Worm (Caenorhabditis elegans): ENCODE data around the gene nfu-1.

Gene nfu-1

ce11 chrIV:10403193-10404058 lies 16.2 kb downstream of the nfu-1 start, which contains the start of gene gpa-7 (continued):
- no peak for TF ChIP-seq ceh-24 (tag; optimal IDR thresholded peaks at IDR 0.05)
- peak; percentile 83 for TF ChIP-seq tbx-2 (tag; optimal IDR thresholded peaks at IDR 0.05)
- TF ChIP-seq K09A11.1 (tag; optimal IDR thresholded peaks at IDR 0.05; ENCODE audit: insufficient read depth): no peak
- peak; percentile 26 for TF ChIP-seq pros-1 (tag; optimal IDR thresholded peaks at IDR 0.05)
- no peak for TF ChIP-seq nhr-232 (tag; optimal IDR thresholded peaks at IDR 0.05)
- TF ChIP-seq fax-1 (tag; optimal IDR thresholded peaks at IDR 0.05): peak; percentile 68
- TF ChIP-seq sox-2 (GFP tag; IDR thresholded peaks at IDR 0.05): no peak
- TF ChIP-seq ceh-2 (tag; optimal IDR thresholded peaks at IDR 0.05): no peak
- TF ChIP-seq ztf-16 (tag; optimal IDR thresholded peaks at IDR 0.05): no peak
- TF ChIP-seq C38D4.7 (GFP tag; optimal IDR thresholded peaks at IDR 0.05): no peak
- peak; percentile 39 for TF ChIP-seq sdc-2 (tag; optimal IDR thresholded peaks at IDR 0.05)
- TF ChIP-seq ahr-1 (tag; optimal IDR thresholded peaks at IDR 0.05): no peak
- TF ChIP-seq fkh-10 (GFP tag; optimal IDR thresholded peaks at IDR 0.05): peak; percentile 53
- no peak for TF ChIP-seq odd-2 (tag; optimal IDR thresholded peaks at IDR 0.05)
- peak; percentile 71 for TF ChIP-seq ref-2 (tag; optimal IDR thresholded peaks at IDR 0.05)
- TF ChIP-seq K02D7.2 (tag; optimal IDR thresholded peaks at IDR 0.05): no peak
- TF ChIP-seq mec-3 (tag; optimal IDR thresholded peaks at IDR 0.05; ENCODE audit: borderline replicate concordance): peak; percentile 3
- TF ChIP-seq hlh-8 (tag; optimal IDR thresholded peaks at IDR 0.05): peak; percentile 33
- peak; percentile 88 for TF ChIP-seq ceh-31 (tag; optimal IDR thresholded peaks at IDR 0.05)
- no peak for TF ChIP-seq ceh-48 (tag; optimal IDR thresholded peaks at IDR 0.05)
- no peak for TF ChIP-seq sox-4 (tag; optimal IDR thresholded peaks at IDR 0.05)
- TF ChIP-seq syd-9 (tag; optimal IDR thresholded peaks at IDR 0.05): peak; percentile 37
- no peak for TF ChIP-seq dmd-4 (tag; optimal IDR thresholded peaks at IDR 0.05; ENCODE audit: borderline replicate concordance)
- TF ChIP-seq unc-3 (GFP tag; conservative IDR thresholded peaks at IDR 0.05): no peak; the same call in 1 of the 2 replicates
- peak; percentile 50 for TF ChIP-seq unc-3 (tag; optimal IDR thresholded peaks at IDR 0.05)
- TF ChIP-seq rnt-1 (tag; optimal IDR thresholded peaks at IDR 0.05): peak; percentile 44
- peak; percentile 82 for TF ChIP-seq ceh-34 (tag; optimal IDR thresholded peaks at IDR 0.05)
- TF ChIP-seq elt-4 (tag; optimal IDR thresholded peaks at IDR 0.05): no peak
- no peak for TF ChIP-seq elt-2 (tag; optimal IDR thresholded peaks at IDR 0.05)
- peak; percentile 35 for TF ChIP-seq pat-9 (tag; optimal IDR thresholded peaks at IDR 0.05)
- no peak for TF ChIP-seq npax-4 (tag; optimal IDR thresholded peaks at IDR 0.05)
- TF ChIP-seq lim-6 (tag; optimal IDR thresholded peaks at IDR 0.05): peak; percentile 15
- TF ChIP-seq pag-3 (tag; optimal IDR thresholded peaks at IDR 0.05; ENCODE audit: borderline replicate concordance): no peak
- no peak for TF ChIP-seq pha-2 (tag; optimal IDR thresholded peaks at IDR 0.05)
- TF ChIP-seq madf-2 (tag; optimal IDR thresholded peaks at IDR 0.05): no peak
- no peak for TF ChIP-seq tbx-7 (tag; optimal IDR thresholded peaks at IDR 0.05)

DNA sequence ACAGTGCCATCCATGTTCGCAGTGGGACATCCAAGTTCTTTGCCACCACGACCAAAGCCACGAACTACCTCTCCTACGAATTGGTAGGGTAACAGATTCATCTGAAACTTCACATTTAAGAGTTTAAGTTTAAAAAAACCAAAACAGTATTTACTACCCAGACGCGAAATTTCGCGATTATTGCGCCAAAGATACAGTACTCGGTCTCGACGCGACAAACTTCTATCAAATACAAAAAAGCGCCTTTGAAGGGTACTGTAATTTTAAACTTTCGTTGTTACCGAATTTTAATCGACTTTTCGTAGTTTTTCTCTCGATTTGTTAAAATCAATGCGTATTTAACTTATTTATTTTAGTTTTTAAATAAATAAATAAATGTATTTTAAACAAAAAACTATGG lies 22.2 kb downstream of the nfu-1 start, which contains the start of gene rfk-1:
rfk-1 (minus strand) TSS at position 101 of the 400 bp plus-strand sequence.
- no peak for TF ChIP-seq ceh-30 (tag; optimal IDR thresholded peaks at IDR 0.05)
- TF ChIP-seq npax-4 (tag; optimal IDR thresholded peaks at IDR 0.05): no peak
- TF ChIP-seq hlh-8 (tag; optimal IDR thresholded peaks at IDR 0.05): no peak
- no peak for TF ChIP-seq pag-3 (tag; optimal IDR thresholded peaks at IDR 0.05; ENCODE audit: borderline replicate concordance)
- TF ChIP-seq pax-1 (tag; optimal IDR thresholded peaks at IDR 0.05): no peak
- no peak for TF ChIP-seq hlh-6 (tag; optimal IDR thresholded peaks at IDR 0.05)
- no peak for TF ChIP-seq sdc-2 (tag; optimal IDR thresholded peaks at IDR 0.05)
- TF ChIP-seq rnt-1 (tag; optimal IDR thresholded peaks at IDR 0.05): no peak
- TF ChIP-seq ceh-34 (tag; optimal IDR thresholded peaks at IDR 0.05): no peak
- no peak for TF ChIP-seq unc-3 (GFP tag; conservative IDR thresholded peaks at IDR 0.05)
- TF ChIP-seq unc-3 (tag; optimal IDR thresholded peaks at IDR 0.05): no peak
- TF ChIP-seq ets-4 (tag; optimal IDR thresholded peaks at IDR 0.05): no peak

Measured in whole organism, late embryonic.